Worm (Caenorhabditis elegans): ENCODE results near the gene dop-1.
A peak's percentile ranks its signal among the peaks of the same experiment; 100 is the strongest.

dop-1 gene

DNA sequence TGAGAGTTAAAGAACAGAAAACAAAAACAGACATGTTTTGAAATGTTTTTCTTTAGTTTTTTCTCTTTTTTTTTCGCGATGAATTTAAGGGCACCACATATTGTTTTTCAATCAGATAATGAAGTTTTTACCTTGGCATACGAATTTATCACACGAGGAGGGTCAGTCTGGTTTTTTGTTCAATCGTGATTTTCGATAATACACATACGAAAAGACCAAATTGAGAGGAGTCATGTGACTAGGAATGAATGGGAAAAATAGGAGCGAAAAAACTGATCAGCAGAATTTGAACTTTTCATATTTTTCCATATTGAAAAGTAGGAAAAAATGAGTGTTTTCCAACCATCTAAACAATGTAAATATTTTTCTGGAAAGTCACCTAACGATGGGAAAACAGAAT, 32.2 kb downstream of the dop-1 start:
- TF ChIP-seq elt-2 (tag; optimal IDR thresholded peaks at IDR 0.05) (no peak), nhr-25 (tag; optimal IDR thresholded peaks at IDR 0.05) (peak; percentile 21)

DNA sequence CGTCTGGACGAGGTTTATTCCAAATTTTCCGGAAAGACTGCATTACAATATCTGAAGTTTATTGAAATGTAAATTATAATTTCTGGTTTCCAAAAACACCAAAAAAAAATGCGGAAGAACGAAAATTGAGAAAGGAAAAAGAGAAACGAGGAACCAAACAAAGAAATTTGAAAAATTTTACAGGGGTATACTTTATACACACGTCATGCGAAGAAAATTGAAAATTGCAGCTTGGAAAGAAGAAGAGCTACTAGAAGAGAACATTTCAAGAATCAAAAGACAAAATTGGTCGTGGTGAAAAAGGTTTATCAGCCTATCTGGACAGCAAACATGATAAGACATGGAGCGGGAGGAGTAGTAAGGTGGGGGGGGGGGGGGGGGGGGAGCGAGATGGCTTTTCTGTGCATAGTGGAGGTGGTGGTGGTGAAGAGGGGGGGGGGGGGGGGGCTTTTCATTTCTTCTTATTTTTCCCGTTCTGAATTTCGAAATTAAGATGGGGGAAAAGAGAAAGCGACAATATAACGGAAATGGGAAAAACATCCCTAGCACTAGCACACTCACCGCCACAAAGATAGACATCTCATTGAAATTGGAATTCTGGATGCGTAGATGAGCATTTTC, 35.2 kb downstream of the dop-1 start, which contains the start of gene lst-2:
Gene lst-2 (minus strand): TSS at position 51 of the 621 bp plus-strand sequence.
- TF ChIP-seq fkh-2 (tag; optimal IDR thresholded peaks at IDR 0.05) = no peak
- TF ChIP-seq nhr-25 (tag; optimal IDR thresholded peaks at IDR 0.05) = no peak
- no peak for TF ChIP-seq ceh-82 (tag; optimal IDR thresholded peaks at IDR 0.05)
- no peak for TF ChIP-seq mdl-1 (tag; optimal IDR thresholded peaks at IDR 0.05)
- TF ChIP-seq R02D3.7 (tag; optimal IDR thresholded peaks at IDR 0.05) = no peak
- TF ChIP-seq nhr-28 (tag; optimal IDR thresholded peaks at IDR 0.05) = no peak
- no peak for TF ChIP-seq nhr-43 (tag; optimal IDR thresholded peaks at IDR 0.05; ENCODE audit: poor library complexity, severe bottlenecking)
- TF ChIP-seq nhr-67 (tag; optimal IDR thresholded peaks at IDR 0.05) = no peak
- no peak for TF ChIP-seq ceh-16 (tag; optimal IDR thresholded peaks at IDR 0.05)
- no peak for TF ChIP-seq hmg-11 (tag; optimal IDR thresholded peaks at IDR 0.05)
- TF ChIP-seq lin-39 (tag; optimal IDR thresholded peaks at IDR 0.05) = no peak
- TF ChIP-seq nfya-1 (tag; optimal IDR thresholded peaks at IDR 0.05; ENCODE audit: insufficient read depth) = no peak
- TF ChIP-seq nhr-77 (tag; optimal IDR thresholded peaks at IDR 0.05) = no peak
- TF ChIP-seq nhr-23 (tag; optimal IDR thresholded peaks at IDR 0.05) = no peak
- no peak for TF ChIP-seq mml-1 (tag; optimal IDR thresholded peaks at IDR 0.05)
- no peak for TF ChIP-seq fos-1 (tag; optimal IDR thresholded peaks at IDR 0.05)

DNA sequence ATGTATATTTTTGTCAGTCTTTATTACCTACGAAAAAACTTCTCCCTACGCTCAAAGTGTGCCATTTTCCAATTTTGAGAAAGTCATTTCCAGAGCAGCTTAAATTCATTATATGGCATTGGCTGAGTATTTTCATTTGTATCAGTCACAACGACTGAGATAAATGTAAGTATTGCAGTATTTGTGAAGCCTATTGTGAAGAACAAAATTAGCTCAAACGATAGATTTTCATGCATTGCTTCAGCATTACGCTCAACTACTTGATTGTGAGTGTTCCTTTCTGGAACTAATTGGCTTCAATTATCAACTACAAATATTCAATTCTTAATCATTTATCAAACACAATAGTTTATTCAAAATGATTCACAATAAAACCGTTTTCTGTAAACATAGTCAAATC, 41.0 kb downstream of the dop-1 start, which contains the start of gene R160.12:
Gene R160.12 (minus strand): TSS at position 101 of the 400 bp plus-strand sequence.
- TF ChIP-seq snpc-4 (tag; optimal IDR thresholded peaks at IDR 0.05) (no peak), nhr-67 (tag; optimal IDR thresholded peaks at IDR 0.05) (no peak), ztf-11 (tag; optimal IDR thresholded peaks at IDR 0.05) (no peak), hmg-11 (tag; optimal IDR thresholded peaks at IDR 0.05) (no peak), eor-1 (tag; optimal IDR thresholded peaks at IDR 0.05) (no peak), daf-12 (tag; optimal IDR thresholded peaks at IDR 0.05) (no peak), unc-39 (tag; optimal IDR thresholded peaks at IDR 0.05) (no peak), ceh-82 (tag; optimal IDR thresholded peaks at IDR 0.05) (no peak), ceh-9 (tag; optimal IDR thresholded peaks at IDR 0.05) (no peak), ZK546.5 (tag; optimal IDR thresholded peaks at IDR 0.05) (no peak), lin-15B (tag; optimal IDR thresholded peaks at IDR 0.05) (no peak), zag-1 (tag; optimal IDR thresholded peaks at IDR 0.05) (no peak), unc-62 (GFP tag; optimal IDR thresholded peaks at IDR 0.05) (no peak), egl-5 (tag; optimal IDR thresholded peaks at IDR 0.05) (no peak), fkh-2 (tag; optimal IDR thresholded peaks at IDR 0.05) (no peak), pha-4 (tag; optimal IDR thresholded peaks at IDR 0.05) (no peak)

DNA sequence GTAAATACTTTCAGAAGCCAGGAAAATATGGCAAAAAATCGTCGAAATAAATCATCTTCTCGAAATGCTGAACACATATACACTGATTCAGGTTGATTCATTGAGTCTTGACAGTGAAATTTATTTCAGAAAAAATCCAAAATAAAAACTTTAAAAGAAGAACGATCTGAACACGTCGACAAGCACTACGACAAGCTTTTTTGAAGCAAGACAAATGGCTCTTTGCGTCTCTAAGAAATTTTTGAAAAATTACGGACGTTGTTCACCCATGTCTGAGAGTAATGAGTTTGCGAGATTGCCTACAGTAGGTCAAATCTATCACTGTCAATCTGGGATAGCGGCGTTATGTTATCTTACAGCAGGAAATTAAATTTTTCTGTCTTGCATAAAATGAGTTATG, 41.9 kb downstream of the dop-1 start, which contains the start of gene R160.2:
Gene R160.2 (minus strand): TSS at position 101 of the 400 bp plus-strand sequence.
- TF ChIP-seq R02D3.7 (tag; optimal IDR thresholded peaks at IDR 0.05) (no peak), nhr-28 (tag; optimal IDR thresholded peaks at IDR 0.05) (no peak), lin-15B (tag; optimal IDR thresholded peaks at IDR 0.05) (no peak), nhr-67 (tag; optimal IDR thresholded peaks at IDR 0.05) (no peak), nhr-12 (tag; optimal IDR thresholded peaks at IDR 0.05) (no peak), daf-12 (tag; optimal IDR thresholded peaks at IDR 0.05) (no peak), unc-39 (tag; optimal IDR thresholded peaks at IDR 0.05) (no peak), pqm-1 (tag; optimal IDR thresholded peaks at IDR 0.05) (no peak), ceh-82 (tag; optimal IDR thresholded peaks at IDR 0.05) (no peak), mdl-1 (tag; optimal IDR thresholded peaks at IDR 0.05) (no peak), fos-1 (tag; optimal IDR thresholded peaks at IDR 0.05) (no peak), elt-1 (tag; optimal IDR thresholded peaks at IDR 0.05) (no peak)

DNA sequence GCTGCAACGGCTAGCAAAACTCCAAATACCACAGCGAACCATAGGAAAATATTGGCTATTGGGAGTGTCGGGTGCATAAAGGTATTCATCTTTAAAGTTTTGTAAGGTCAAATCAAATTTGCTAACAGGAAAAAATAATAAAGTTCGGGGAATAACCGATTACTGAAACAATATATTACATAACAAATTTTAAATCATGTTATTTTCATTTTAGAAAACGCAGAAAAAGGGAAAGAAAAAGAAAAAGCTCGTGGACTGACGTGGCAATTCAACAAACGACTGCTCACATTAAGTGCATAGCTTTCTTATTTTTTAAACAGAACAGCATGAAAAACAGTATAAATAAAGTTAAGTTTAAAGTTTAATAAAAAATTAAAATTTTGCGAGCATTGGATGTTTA, 45.5 kb downstream of the dop-1 start, which contains the start of gene R160.6:
Gene R160.6 (minus strand): TSS at position 101 of the 400 bp plus-strand sequence.
- TF ChIP-seq ztf-4 (tag; optimal IDR thresholded peaks at IDR 0.05) = no peak
- no peak for TF ChIP-seq lsy-12 (tag; optimal IDR thresholded peaks at IDR 0.05)
- TF ChIP-seq daf-12 (tag; optimal IDR thresholded peaks at IDR 0.05) = no peak
- no peak for TF ChIP-seq egl-5 (tag; optimal IDR thresholded peaks at IDR 0.05)
- TF ChIP-seq elt-2 (tag; optimal IDR thresholded peaks at IDR 0.05) = no peak
- no peak for TF ChIP-seq eor-1 (tag; optimal IDR thresholded peaks at IDR 0.05)
- TF ChIP-seq nhr-23 (tag; optimal IDR thresholded peaks at IDR 0.05) = no peak
- no peak for TF ChIP-seq sea-2 (GFP tag; optimal IDR thresholded peaks at IDR 0.05)
- TF ChIP-seq lin-39 (tag; optimal IDR thresholded peaks at IDR 0.05) = no peak
- no peak for TF ChIP-seq ama-1 (optimal IDR thresholded peaks at IDR 0.05)
- TF ChIP-seq egl-27 (tag; optimal IDR thresholded peaks at IDR 0.05) = no peak
- no peak for TF ChIP-seq fkh-2 (tag; optimal IDR thresholded peaks at IDR 0.05)
- no peak for TF ChIP-seq nhr-76 (tag; optimal IDR thresholded peaks at IDR 0.05)
- TF ChIP-seq nhr-25 (tag; optimal IDR thresholded peaks at IDR 0.05) = no peak
- TF ChIP-seq ceh-16 (tag; optimal IDR thresholded peaks at IDR 0.05) = no peak
- no peak for TF ChIP-seq skn-1 (tag; optimal IDR thresholded peaks at IDR 0.05)
- no peak for TF ChIP-seq ceh-82 (tag; optimal IDR thresholded peaks at IDR 0.05)
- no peak for TF ChIP-seq nhr-12 (tag; optimal IDR thresholded peaks at IDR 0.05)

All from whole organism, L3 larva.